Fruit fly (Drosophila melanogaster): ENCODE data around the gene ind.

DNA sequence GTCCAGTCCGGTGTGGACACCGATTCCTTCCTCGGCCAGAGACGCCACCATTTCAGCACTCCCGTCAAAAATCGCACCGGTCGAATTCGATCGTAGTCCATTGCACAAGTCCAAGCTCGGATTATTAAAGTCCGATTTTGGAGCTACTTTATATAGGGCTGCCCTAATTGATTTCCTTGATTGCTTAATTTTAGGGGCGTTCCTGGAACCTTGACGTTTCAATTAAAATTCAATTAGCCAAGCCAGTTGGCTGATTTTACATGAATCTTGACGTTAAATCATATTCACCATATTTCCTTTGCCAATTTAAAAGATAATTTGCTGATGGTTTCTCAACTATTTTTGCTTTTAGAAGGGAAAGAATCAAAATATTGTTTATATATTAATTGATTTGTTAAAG is 34.6 kb upstream of the ind start, which contains the start of gene Or71a:
- TF ChIP-seq Sin3A (optimal IDR thresholded peaks at IDR 0.05) (no peak), Myc (optimal IDR thresholded peaks at IDR 0.05) (no peak), psq (optimal IDR thresholded peaks at IDR 0.05) (no peak), h (optimal IDR thresholded peaks at IDR 0.05) (no peak), insv (optimal IDR thresholded peaks at IDR 0.05) (no peak)
